Fruit fly (Drosophila melanogaster) whole organism, adult: ENCODE measurements around the gene CG7101.

ENCODE experiments used
- Crg-1 ChIP-seq: fragments of 200-800 bp; sonication (Bioruptor generic); optimal IDR thresholded peaks from 2 replicates; lab custom pipeline; 2016; ENCODE audit warnings: missing biosample characterization, missing genetic modification characterization
- cnc ChIP-seq, 2 experiments: fragments of >200 bp; optimal IDR thresholded peaks; 2 replicates each; lab custom pipeline; 2017
- kay ChIP-seq: fragments of 200-800 bp; sonication (Bioruptor generic); peaks from one replicate; lab custom pipeline; 2016; ENCODE audit warnings: missing biosample characterization, missing genetic modification characterization, borderline replicate concordance
- pad ChIP-seq: fragments of 200-800 bp; sonication (Bioruptor generic); optimal IDR thresholded peaks from 3 replicates; lab custom pipeline; 2017; ENCODE audit warnings: missing biosample characterization, missing genetic modification characterization, mild to moderate bottlenecking, moderate library complexity, missing genetic modification reagents
- toe ChIP-seq: fragments of 200-800 bp; sonication (Bioruptor generic); optimal IDR thresholded peaks from 2 replicates; lab custom pipeline; 2016; ENCODE audit warnings: missing biosample characterization, missing genetic modification characterization

DNA sequence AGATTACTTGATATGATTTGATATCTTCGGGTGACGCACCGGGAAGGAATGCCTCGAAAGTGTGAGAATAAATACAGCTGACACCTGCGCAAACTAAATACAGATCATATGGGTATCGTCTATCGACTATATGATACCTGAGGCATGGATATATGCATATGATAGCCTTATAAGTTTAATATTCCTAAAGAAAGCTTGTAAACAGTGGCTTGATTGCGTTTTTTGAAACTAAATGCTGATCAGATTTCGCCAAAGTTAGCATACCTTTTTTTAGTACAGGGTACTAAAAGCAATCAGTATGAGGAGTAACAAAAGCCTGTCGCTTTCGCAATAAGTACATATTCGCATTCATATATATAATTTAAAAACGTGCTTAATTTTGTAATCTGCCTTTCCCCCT is 4.0 kb downstream of the CG7101 start:
- TF ChIP-seq pad (no peak), kay (GFP tag; lab: Kevin White, UChicago) (no peak), toe (GFP tag; lab: Kevin White, UChicago) (no peak), cnc (optimal IDR thresholded peaks at IDR 0.05; lab: Kevin White, UChicago) (no peak), Crg-1 (GFP tag; lab: Kevin White, UChicago) (no peak)
